Worm (Caenorhabditis elegans) whole organism, L1 larva: ENCODE results near the gene C50H11.13.

ENCODE experiments used
- lin-13 ChIP-seq: fragments of 150-350 bp; optimal IDR thresholded peaks from 2 replicates; lab custom pipeline; 2014; ENCODE audit warnings: missing biosample characterization, missing genetic modification reagents, missing genetic modification characterization
- mep-1 ChIP-seq: fragments of 150-350 bp; optimal IDR thresholded peaks from 2 replicates; lab custom pipeline; 2014; ENCODE audit warnings: missing biosample characterization, missing genetic modification characterization

DNA sequence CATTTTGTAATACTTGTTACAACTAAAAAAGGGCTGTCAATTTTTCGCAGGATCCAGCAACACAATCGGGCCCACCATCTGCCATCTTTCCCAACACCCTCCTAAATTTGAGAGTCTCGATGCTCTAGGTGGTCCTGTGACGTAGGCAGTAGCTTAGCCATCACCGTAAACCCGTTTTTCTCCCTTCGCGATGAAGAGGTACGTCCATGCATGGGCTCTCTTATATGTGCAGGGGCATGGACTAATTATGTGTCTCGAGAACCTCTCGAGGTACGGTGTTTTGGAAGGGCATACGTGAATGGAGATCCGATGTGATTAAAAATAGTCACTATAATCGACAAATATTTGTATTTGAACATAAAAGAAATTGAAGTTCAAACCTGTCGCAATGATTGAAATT lies 30.5 kb downstream of the C50H11.13 start:
- TF ChIP-seq mep-1 (tag; lab: Kevin White, UChicago) (no peak), lin-13 (no peak)
